Fruit fly (Drosophila melanogaster): ENCODE data around the gene CG31975.

CG31975 gene

dm6 chr2L:131466-132270 lies 9.1 kb downstream of the CG31975 start, which contains the start of gene Gs1 (continued):
- peak; percentile 35 for TF ChIP-seq CG6765 (GFP tag; optimal IDR thresholded peaks at IDR 0.05)
- no peak for TF ChIP-seq CG10209 (GFP tag; optimal IDR thresholded peaks at IDR 0.05)
- TF ChIP-seq CG4328 (GFP tag; optimal IDR thresholded peaks at IDR 0.05), result no peak
- TF ChIP-seq CG10431 (GFP tag; optimal IDR thresholded peaks at IDR 0.05), result peak; percentile 3
- TF ChIP-seq CG17328 (GFP tag; IDR thresholded peaks at IDR 0.05), result no peak
- no peak for TF ChIP-seq dan (GFP tag; IDR thresholded peaks at IDR 0.05)
- TF ChIP-seq CG12744 (GFP tag; optimal IDR thresholded peaks at IDR 0.05), result no peak
- peak; percentile 18; the same call in 1 of the 2 replicates for TF ChIP-seq MBD-R2 (GFP tag; IDR thresholded peaks at IDR 0.05)
- no peak for TF ChIP-seq CG14441 (GFP tag; IDR thresholded peaks at IDR 0.05)
- TF ChIP-seq hkb (optimal IDR thresholded peaks at IDR 0.05), result no peak
- peak; percentile 49; the same call in 1 of the 2 replicates for TF ChIP-seq hkb (GFP tag; IDR thresholded peaks at IDR 0.05)
- TF ChIP-seq grn (GFP tag; optimal IDR thresholded peaks at IDR 0.05), result no peak
- TF ChIP-seq repo (GFP tag; optimal IDR thresholded peaks at IDR 0.05), result no peak
- TF ChIP-seq aop (GFP tag; IDR thresholded peaks at IDR 0.05), result no peak
- no peak for TF ChIP-seq Fer2 (tag; optimal IDR thresholded peaks at IDR 0.05)
- TF ChIP-seq grau (tag; optimal IDR thresholded peaks at IDR 0.05), result peak; percentile 24
- no peak for TF ChIP-seq vfl (GFP tag; optimal IDR thresholded peaks at IDR 0.05)
- TF ChIP-seq Dip3 (GFP tag; optimal IDR thresholded peaks at IDR 0.05), result no peak
- no peak for TF ChIP-seq twi (tag; optimal IDR thresholded peaks at IDR 0.05)
- peak; percentile 34; the same call in 1 of the 2 replicates for TF ChIP-seq ttk (GFP tag; IDR thresholded peaks at IDR 0.05)
- no peak for TF ChIP-seq slp2 (GFP tag; optimal IDR thresholded peaks at IDR 0.05)
- TF ChIP-seq rib (GFP tag; IDR thresholded peaks at IDR 0.05), result no peak
- TF ChIP-seq CG15011 (GFP tag; optimal IDR thresholded peaks at IDR 0.05), result no peak
- peak; percentile 17 for TF ChIP-seq CG17359 (tag; optimal IDR thresholded peaks at IDR 0.05)
- no peak for TF ChIP-seq tio (GFP tag; optimal IDR thresholded peaks at IDR 0.05)
- peak; percentile 22 for TF ChIP-seq exex (tag; optimal IDR thresholded peaks at IDR 0.05)
- no peak for TF ChIP-seq Atf3 (GFP tag; optimal IDR thresholded peaks at IDR 0.05)
- no peak; the same call in 1 of the 2 replicates for TF ChIP-seq ranshi (GFP tag; IDR thresholded peaks at IDR 0.05)
- no peak for TF ChIP-seq Lpt (GFP tag; optimal IDR thresholded peaks at IDR 0.05)
- peak; percentile 44 for TF ChIP-seq CG15514 (GFP tag; optimal IDR thresholded peaks at IDR 0.05)
- TF ChIP-seq CG11247 (GFP tag; IDR thresholded peaks at IDR 0.05), result no peak
- TF ChIP-seq sc (optimal IDR thresholded peaks at IDR 0.05), result no peak
- no peak for TF ChIP-seq sc (GFP tag; optimal IDR thresholded peaks at IDR 0.05)
- TF ChIP-seq CG17385 (GFP tag; optimal IDR thresholded peaks at IDR 0.05), result peak; percentile 58
- TF ChIP-seq CG11085 (GFP tag; IDR thresholded peaks at IDR 0.05), result no peak
- TF ChIP-seq CG10543 (GFP tag; optimal IDR thresholded peaks at IDR 0.05), result peak; percentile 89
- TF ChIP-seq CG4424 (GFP tag; optimal IDR thresholded peaks at IDR 0.05), result peak; percentile 11
- TF ChIP-seq abd-A (tag; optimal IDR thresholded peaks at IDR 0.05), result peak; percentile 79
- TF ChIP-seq Awh (GFP tag; IDR thresholded peaks at IDR 0.05), result no peak
- TF ChIP-seq CG8089 (GFP tag; optimal IDR thresholded peaks at IDR 0.05), result no peak
- no peak for TF ChIP-seq tin (GFP tag; optimal IDR thresholded peaks at IDR 0.05)
- TF ChIP-seq lbe (GFP tag; optimal IDR thresholded peaks at IDR 0.05), result peak; percentile 0
- TF ChIP-seq CG15696 (tag; optimal IDR thresholded peaks at IDR 0.05), result no peak
- TF ChIP-seq hb (GFP tag; IDR thresholded peaks at IDR 0.05; ENCODE audit: partially characterized antibody), result no peak
- peak; percentile 90 for TF ChIP-seq chm (GFP tag; IDR thresholded peaks at IDR 0.05)
- peak; percentile 46; the same call in 1 of the 2 replicates for TF ChIP-seq Rfx (GFP tag; IDR thresholded peaks at IDR 0.05)
- TF ChIP-seq fd64A (GFP tag; optimal IDR thresholded peaks at IDR 0.05), result no peak
- peak; percentile 2 for TF ChIP-seq nmo (GFP tag; optimal IDR thresholded peaks at IDR 0.05)
- peak; percentile 50 for TF ChIP-seq Fer3 (tag; optimal IDR thresholded peaks at IDR 0.05)
- peak; percentile 25 for TF ChIP-seq CG33557 (GFP tag; optimal IDR thresholded peaks at IDR 0.05)
- no peak for TF ChIP-seq CG30431 (GFP tag; optimal IDR thresholded peaks at IDR 0.05)
